Worm (Caenorhabditis elegans) whole organism, young adult: ENCODE data around the gene F48A11.4.

Experiments
- B0019.2 ChIP-seq: fragments of 200-800 bp; sonication (Bioruptor generic); conservative IDR thresholded peaks from 2 replicates; pipeline ENCODE4 v1.3.6; 2022; ENCODE audit warnings: missing genetic modification reagents, missing genetic modification characterization, missing compliant biosample characterization
- ceh-91 ChIP-seq: fragments of 200-800 bp; sonication (Bioruptor generic); IDR thresholded peaks from 2 replicates; pipeline ENCODE4 v1.3.6; 2022; ENCODE audit warnings: missing genetic modification reagents, missing genetic modification characterization, missing compliant biosample characterization
- dpl-1 ChIP-seq: fragments of 150-350 bp; optimal IDR thresholded peaks from 2 replicates; lab custom pipeline; 2014; ENCODE audit warnings: missing biosample characterization, missing genetic modification reagents, missing genetic modification characterization
- snpc-4 ChIP-seq, 5 experiments: fragments of 150-350 bp in 1 of 5; sonication (generic microtip) in 4 of 5; optimal IDR thresholded peaks; 2 replicates each; lab custom pipeline; 2014 to 2018; ENCODE audit warnings: missing genetic modification characterization in 5 of 5, missing biosample characterization in 3 of 5, antibody characterized with exemption in 2 of 5, mild to moderate bottlenecking in 2 of 5, missing compliant biosample characterization in 2 of 5, missing genotype in 2 of 5, moderate library complexity in 2 of 5, missing genetic modification reagents in 1 of 5
- unc-130 ChIP-seq: sonication (generic microtip); optimal IDR thresholded peaks from 2 replicates; lab custom pipeline; 2016; ENCODE audit warnings: missing genetic modification reagents, missing genetic modification characterization, missing compliant biosample characterization
- zfh-2 ChIP-seq: fragments of 200-800 bp; sonication (Bioruptor generic); conservative IDR thresholded peaks from 2 replicates; pipeline ENCODE4 v1.3.6; 2022; ENCODE audit warnings: missing genetic modification reagents, missing genetic modification characterization, missing compliant biosample characterization
- ztf-25 ChIP-seq: fragments of 200-800 bp; sonication (Bioruptor generic); IDR thresholded peaks from 2 replicates; pipeline ENCODE4 v1.3.6; 2022; ENCODE audit warnings: missing genetic modification reagents, missing genetic modification characterization, missing compliant biosample characterization
- ztf-26 ChIP-seq: sonication (generic microtip); optimal IDR thresholded peaks from 2 replicates; lab custom pipeline; 2017; ENCODE audit warnings: missing genetic modification characterization, missing compliant biosample characterization

ce11 chrII:194458-194857, 22.0 kb downstream of the F48A11.4 start, which contains the start of gene abu-11:
- TF ChIP-seq ztf-26 (tag; lab: Kevin White, UChicago) (no peak), snpc-4 (GFP tag; optimal IDR thresholded peaks at IDR 0.05; lab: Kevin White, UChicago) (no peak), snpc-4 (tag; optimal IDR thresholded peaks at IDR 0.05; lab: Kevin White, UChicago) (no peak), ceh-91 (no peak), zfh-2 (no peak), ztf-25 (GFP tag; lab: Robert Waterston, UW) (no peak), B0019.2 (no peak), unc-130 (GFP tag; lab: Kevin White, UChicago) (no peak), dpl-1 (GFP tag; lab: Kevin White, UChicago) (no peak)
